Fruit fly (Drosophila melanogaster): ENCODE results near the gene CG34452.

The CG34452 gene

dm6 chr3L:15689518-15689917, 1.8 kb upstream of the CG34452 start (continued):
- TF ChIP-seq CG15514 (GFP tag; optimal IDR thresholded peaks at IDR 0.05): peak; percentile 20
- TF ChIP-seq CG9876 (GFP tag; optimal IDR thresholded peaks at IDR 0.05): no peak
- peak; percentile 29 for TF ChIP-seq schlank (tag; optimal IDR thresholded peaks at IDR 0.05)
- no peak for TF ChIP-seq NK7.1 (GFP tag; optimal IDR thresholded peaks at IDR 0.05)
- peak; percentile 47 for TF ChIP-seq lab (GFP tag; optimal IDR thresholded peaks at IDR 0.05)
- TF ChIP-seq CG10979 (tag; optimal IDR thresholded peaks at IDR 0.05): no peak
- peak; percentile 18 for TF ChIP-seq pho (GFP tag; optimal IDR thresholded peaks at IDR 0.05)
- no peak for TF ChIP-seq CG13287 (GFP tag; IDR thresholded peaks at IDR 0.05; ENCODE audit: partially characterized antibody)
- TF ChIP-seq CG8290 (GFP tag; optimal IDR thresholded peaks at IDR 0.05): no peak
- peak in 1 of 2 experiments; percentile 46 for TF ChIP-seq CG8290 (tag; optimal IDR thresholded peaks at IDR 0.05)
- TF ChIP-seq CG12942 (GFP tag; optimal IDR thresholded peaks at IDR 0.05): no peak
- TF ChIP-seq fd102C (GFP tag; optimal IDR thresholded peaks at IDR 0.05): peak; percentile 50
- TF ChIP-seq al (GFP tag; IDR thresholded peaks at IDR 0.05): no peak
- no peak for TF ChIP-seq lov (optimal IDR thresholded peaks at IDR 0.05)
- TF ChIP-seq lov (GFP tag; IDR thresholded peaks at IDR 0.05): 0 out of 3 replicates have a peak, but pooled peaks have one; percentile 47
- no peak for TF ChIP-seq lbe (GFP tag; optimal IDR thresholded peaks at IDR 0.05)
- TF ChIP-seq Meics (GFP tag; optimal IDR thresholded peaks at IDR 0.05): peak; percentile 35
- no peak for TF ChIP-seq lilli (GFP tag; optimal IDR thresholded peaks at IDR 0.05)
- TF ChIP-seq CG6272 (GFP tag; IDR thresholded peaks at IDR 0.05): no peak
- no peak for TF ChIP-seq CG10366 (GFP tag; IDR thresholded peaks at IDR 0.05)
- TF ChIP-seq Bgb (GFP tag; IDR thresholded peaks at IDR 0.05; ENCODE audit: partially characterized antibody): no peak
- no peak for TF ChIP-seq stc (GFP tag; IDR thresholded peaks at IDR 0.05)
- TF ChIP-seq CG10209 (GFP tag; optimal IDR thresholded peaks at IDR 0.05): peak; percentile 35
- peak; percentile 1 for TF ChIP-seq Camta (GFP tag; optimal IDR thresholded peaks at IDR 0.05)
- no peak for TF ChIP-seq Hand (GFP tag; optimal IDR thresholded peaks at IDR 0.05)
- TF ChIP-seq fd3F (GFP tag; optimal IDR thresholded peaks at IDR 0.05): peak; percentile 33
- no peak for TF ChIP-seq toy (GFP tag; IDR thresholded peaks at IDR 0.05)
- TF ChIP-seq trh (GFP tag; optimal IDR thresholded peaks at IDR 0.05): no peak
- no peak for TF ChIP-seq lmd (GFP tag; IDR thresholded peaks at IDR 0.05)
- peak; percentile 49 for TF ChIP-seq mirr (GFP tag; optimal IDR thresholded peaks at IDR 0.05)
- peak; percentile 30; the same call in 1 of the 2 replicates for TF ChIP-seq E2f2 (GFP tag; IDR thresholded peaks at IDR 0.05)
- TF ChIP-seq B-H2 (GFP tag; optimal IDR thresholded peaks at IDR 0.05): peak; percentile 41
- TF ChIP-seq CG8281 (tag; optimal IDR thresholded peaks at IDR 0.05): no peak
- peak; percentile 40; the same call in 1 of the 2 replicates for TF ChIP-seq Atf6 (GFP tag; IDR thresholded peaks at IDR 0.05)
- TF ChIP-seq Xbp1 (GFP tag; optimal IDR thresholded peaks at IDR 0.05): no peak
- no peak for TF ChIP-seq hkb (optimal IDR thresholded peaks at IDR 0.05)
- no peak for TF ChIP-seq hkb (GFP tag; IDR thresholded peaks at IDR 0.05)
- TF ChIP-seq pfk (GFP tag; optimal IDR thresholded peaks at IDR 0.05): no peak
- TF ChIP-seq seq (GFP tag; IDR thresholded peaks at IDR 0.05): peak; percentile 52; the same call in 1 of the 2 replicates
- no peak for TF ChIP-seq knrl (GFP tag; IDR thresholded peaks at IDR 0.05; ENCODE audit: partially characterized antibody)
- TF ChIP-seq h (optimal IDR thresholded peaks at IDR 0.05): no peak
- no peak for TF ChIP-seq Ets65A (GFP tag)
- no peak for TF ChIP-seq CG11560 (tag; IDR thresholded peaks at IDR 0.05)
- no peak for TF ChIP-seq CHES-1-like (GFP tag; optimal IDR thresholded peaks at IDR 0.05)
- no peak for TF ChIP-seq D19A (tag; optimal IDR thresholded peaks at IDR 0.05)
- TF ChIP-seq Lhr (GFP tag; optimal IDR thresholded peaks at IDR 0.05): no peak
- TF ChIP-seq D19B (GFP tag; optimal IDR thresholded peaks at IDR 0.05): no peak
- peak; percentile 40 for TF ChIP-seq luna (GFP tag; optimal IDR thresholded peaks at IDR 0.05)
- TF ChIP-seq Hmr (GFP tag; optimal IDR thresholded peaks at IDR 0.05): peak; percentile 37
- TF ChIP-seq CG7372 (GFP tag; IDR thresholded peaks at IDR 0.05): no peak
- TF ChIP-seq ab (GFP tag; optimal IDR thresholded peaks at IDR 0.05): no peak
- TF ChIP-seq CG15011 (GFP tag; optimal IDR thresholded peaks at IDR 0.05): no peak
- TF ChIP-seq Dek (tag; optimal IDR thresholded peaks at IDR 0.05): no peak
